Fruit fly (Drosophila melanogaster) whole organism, embryonic: ENCODE measurements around the gene CG11368.

Experiments
- CG11560 ChIP-seq: fragments of 200-800 bp; sonication (Bioruptor generic); IDR thresholded peaks from 3 replicates; pipeline ENCODE4 v1.3.6; 2022; ENCODE audit warnings: missing biosample characterization, missing genetic modification characterization
- CG6689 ChIP-seq: fragments of 200-800 bp; sonication (Bioruptor generic); IDR thresholded peaks from 2 replicates; pipeline ENCODE4 v1.3.6; 2022; ENCODE audit warnings: missing biosample characterization, missing genetic modification characterization
- CG8089 ChIP-seq: fragments of 200-800 bp; sonication (Bioruptor generic); optimal IDR thresholded peaks from 3 replicates; lab custom pipeline; 2016; ENCODE audit warnings: missing biosample characterization, missing genetic modification characterization
- CG8388 ChIP-seq: fragments of 200-800 bp; sonication (Bioruptor generic); optimal IDR thresholded peaks from 2 replicates; lab custom pipeline; 2019; ENCODE audit warnings: missing biosample characterization, mild to moderate bottlenecking, missing genetic modification characterization, moderate library complexity
- CG8478 ChIP-seq: fragments of >200 bp; optimal IDR thresholded peaks from 2 replicates; lab custom pipeline; 2018
- Elba2 ChIP-seq: fragments of 200-800 bp; sonication (Bioruptor generic); optimal IDR thresholded peaks from 3 replicates; lab custom pipeline; 2016; ENCODE audit warnings: missing biosample characterization, missing genetic modification characterization
- Hmx ChIP-seq: fragments of 200-800 bp; sonication (Bioruptor generic); optimal IDR thresholded peaks from 2 replicates; lab custom pipeline; 2016; ENCODE audit warnings: missing biosample characterization, missing genetic modification characterization
- Hr78 ChIP-seq, 2 experiments: fragments of 200-800 bp in 1 of 2; fragments of >200 bp in 1 of 2; sonication (Bioruptor generic) in 1 of 2; optimal IDR thresholded peaks; 2 replicates each; lab custom pipeline; 2017 to 2019; ENCODE audit warnings: missing biosample characterization in 2 of 2, missing genetic modification characterization in 2 of 2, mild to moderate bottlenecking in 1 of 2, moderate library complexity in 1 of 2
- cad ChIP-seq: fragments of >200 bp; optimal IDR thresholded peaks from 2 replicates; lab custom pipeline; 2017; ENCODE audit warnings: missing biosample characterization, missing genetic modification characterization
- da ChIP-seq: fragments of 200-800 bp; sonication (Bioruptor generic); optimal IDR thresholded peaks from 2 replicates; lab custom pipeline; 2016; ENCODE audit warnings: missing biosample characterization, missing genetic modification characterization
- twi ChIP-seq: fragments of 200-800 bp; optimal IDR thresholded peaks from 2 replicates; lab custom pipeline; 2019; ENCODE audit warnings: missing biosample characterization, mild to moderate bottlenecking, missing genetic modification characterization, moderate library complexity
- zf30C ChIP-seq: fragments of 200-800 bp; sonication (Bioruptor generic); optimal IDR thresholded peaks from 3 replicates; lab custom pipeline; 2018; ENCODE audit warnings: missing biosample characterization, mild to moderate bottlenecking, missing genetic modification characterization

- no peak for TF ChIP-seq cad
- TF ChIP-seq twi (tag; lab: Kevin White, UChicago), result no peak
- TF ChIP-seq CG11560 (tag; lab: Robert Waterston, UW), result no peak
- no peak for TF ChIP-seq CG8089
- TF ChIP-seq zf30C, result no peak
- TF ChIP-seq CG6689, result no peak
- TF ChIP-seq CG8478, result no peak
- TF ChIP-seq CG8388 (GFP tag; lab: Kevin White, UChicago), result no peak
- TF ChIP-seq Hr78 (GFP tag; optimal IDR thresholded peaks at IDR 0.05; lab: Kevin White, UChicago), result no peak
- TF ChIP-seq Elba2 (GFP tag; lab: Kevin White, UChicago), result no peak
- TF ChIP-seq da (GFP tag; lab: Kevin White, UChicago), result no peak
- no peak for TF ChIP-seq Hmx (GFP tag; lab: Kevin White, UChicago)
Observed at dm6 chrX:7405697-7406096, 46.3 kb upstream of the CG11368 start, which contains the start of gene CG1677.
